Worm (Caenorhabditis elegans) whole organism, L3 larva: ENCODE measurements around the gene unc-112.

Source experiments
- R02D3.7 ChIP-seq: fragments of 150-350 bp; optimal IDR thresholded peaks from 2 replicates; lab custom pipeline; 2014; ENCODE audit warnings: missing biosample characterization, missing genetic modification characterization
- ZK546.5 ChIP-seq: sonication (generic microtip); optimal IDR thresholded peaks from 2 replicates; lab custom pipeline; 2017; ENCODE audit warnings: missing biosample characterization, missing genetic modification characterization
- aly-2 ChIP-seq: fragments of 150-350 bp; optimal IDR thresholded peaks from 2 replicates; lab custom pipeline; 2014; ENCODE audit warnings: missing biosample characterization, missing genetic modification characterization
- ceh-82 ChIP-seq: fragments of 150-350 bp; optimal IDR thresholded peaks from 2 replicates; lab custom pipeline; 2014; ENCODE audit warnings: missing biosample characterization, missing genetic modification characterization
- ceh-9 ChIP-seq: sonication (generic microtip); optimal IDR thresholded peaks from 2 replicates; lab custom pipeline; 2018; ENCODE audit warnings: missing biosample characterization, missing genetic modification characterization
- daf-12 ChIP-seq: fragments of 150-350 bp; optimal IDR thresholded peaks from 2 replicates; lab custom pipeline; 2014; ENCODE audit warnings: missing biosample characterization, missing genetic modification reagents, missing genetic modification characterization
- egl-27 ChIP-seq: sonication (generic microtip); optimal IDR thresholded peaks from 4 replicates; lab custom pipeline; 2017; ENCODE audit warnings: missing biosample characterization, missing genetic modification reagents, missing genetic modification characterization
- elt-3 ChIP-seq, 3 experiments: fragments of 150-350 bp in 1 of 3; sonication (generic microtip) in 2 of 3; optimal IDR thresholded peaks; 2 replicates in 2 of 3; 4 replicates in 1 of 3; lab custom pipeline; 2014 to 2017; ENCODE audit warnings: missing biosample characterization in 3 of 3, missing genetic modification characterization in 3 of 3
- fkh-2 ChIP-seq: fragments of 150-350 bp; optimal IDR thresholded peaks from 2 replicates; lab custom pipeline; 2014; ENCODE audit warnings: missing biosample characterization, missing genetic modification reagents, missing genetic modification characterization
- fos-1 ChIP-seq: fragments of 150-350 bp; optimal IDR thresholded peaks from 2 replicates; lab custom pipeline; 2014; ENCODE audit warnings: missing biosample characterization, missing genetic modification characterization
- hmg-11 ChIP-seq: sonication (generic microtip); optimal IDR thresholded peaks from 2 replicates; lab custom pipeline; 2016; ENCODE audit warnings: missing genetic modification characterization, missing compliant biosample characterization
- jun-1 ChIP-seq: fragments of 150-350 bp; optimal IDR thresholded peaks from 2 replicates; lab custom pipeline; 2014; ENCODE audit warnings: missing biosample characterization, missing genetic modification reagents, missing genetic modification characterization
- lin-15B ChIP-seq: fragments of 150-350 bp; optimal IDR thresholded peaks from 2 replicates; lab custom pipeline; 2014; ENCODE audit warnings: missing biosample characterization, missing genetic modification characterization
- nfya-1 ChIP-seq: sonication (generic microtip); optimal IDR thresholded peaks from 2 replicates; lab custom pipeline; 2017; ENCODE audit warnings: missing genetic modification characterization, mild to moderate bottlenecking, missing compliant biosample characterization, antibody characterized with exemption, moderate library complexity; ENCODE audit not compliant: insufficient read depth
- nhr-12 ChIP-seq: fragments of 150-350 bp; optimal IDR thresholded peaks from 2 replicates; lab custom pipeline; 2014; ENCODE audit warnings: missing biosample characterization, missing genetic modification characterization
- nhr-23 ChIP-seq: fragments of 150-350 bp; optimal IDR thresholded peaks from 2 replicates; lab custom pipeline; 2014; ENCODE audit warnings: missing biosample characterization, missing genetic modification reagents, missing genetic modification characterization
- pha-4 ChIP-seq: fragments of 150-350 bp; optimal IDR thresholded peaks from 2 replicates; lab custom pipeline; 2014; ENCODE audit warnings: missing biosample characterization, missing genetic modification reagents, missing genetic modification characterization
- skn-1 ChIP-seq: fragments of 150-350 bp; optimal IDR thresholded peaks from 2 replicates; lab custom pipeline; 2014; ENCODE audit warnings: missing biosample characterization, missing genetic modification characterization
- unc-39 ChIP-seq: sonication (generic microtip); optimal IDR thresholded peaks from 4 replicates; lab custom pipeline; 2017; ENCODE audit warnings: missing biosample characterization, missing genetic modification characterization
- zag-1 ChIP-seq: fragments of 150-350 bp; optimal IDR thresholded peaks from 2 replicates; lab custom pipeline; 2014; ENCODE audit warnings: missing biosample characterization, missing genetic modification characterization
- ztf-4 ChIP-seq: fragments of 150-350 bp; optimal IDR thresholded peaks from 2 replicates; lab custom pipeline; 2014; ENCODE audit warnings: missing biosample characterization, missing genetic modification characterization

The unc-112 gene

ce11 chrV:14645817-14646789 lies 50.4 kb downstream of the unc-112 start, which contains the start of the genes rfc-1 and pmp-3:
Gene rfc-1, minus strand, starts transcription at chrV:14645979.
Gene pmp-3, plus strand, starts transcription at chrV:14646739.
- peak; percentile 5 for TF ChIP-seq nhr-23
- TF ChIP-seq R02D3.7 (tag; lab: Kevin White, UChicago) = no peak
- TF ChIP-seq ceh-9 (tag; lab: Kevin White, UChicago) = no peak
- TF ChIP-seq zag-1 (tag; lab: Kevin White, UChicago) = no peak
- peak; percentile 9 for TF ChIP-seq nfya-1 (tag; lab: Kevin White, UChicago)
- TF ChIP-seq aly-2 = no peak
- no peak for TF ChIP-seq ceh-82 (tag; lab: Kevin White, UChicago)
- TF ChIP-seq lin-15B (tag; lab: Kevin White, UChicago) = peak; percentile 31
- TF ChIP-seq hmg-11 (tag; lab: Kevin White, UChicago) = peak; percentile 39
- TF ChIP-seq fkh-2 = no peak
- no peak for TF ChIP-seq skn-1 (tag; lab: Kevin White, UChicago)
- peak; percentile 30 for TF ChIP-seq pha-4 (tag; lab: Kevin White, UChicago)
- TF ChIP-seq daf-12 (tag; lab: Kevin White, UChicago) = no peak
- no peak for TF ChIP-seq nhr-12 (tag; lab: Kevin White, UChicago)
- no peak for TF ChIP-seq ztf-4 (tag; lab: Kevin White, UChicago)
- TF ChIP-seq egl-27 (tag; lab: Kevin White, UChicago) = no peak
- no peak for TF ChIP-seq jun-1 (tag; lab: Kevin White, UChicago)
- TF ChIP-seq fos-1 = no peak

- TF ChIP-seq unc-39 (tag; lab: Kevin White, UChicago) (no peak), ZK546.5 (tag; lab: Kevin White, UChicago) (no peak), daf-12 (tag; lab: Kevin White, UChicago) (no peak), elt-3 (tag; optimal IDR thresholded peaks at IDR 0.05; lab: Kevin White, UChicago) (no peak)
- TF ChIP-seq, all 47 proteins: peak for 0
Measured at ce11 chrV:14642016-14642415, 54.4 kb downstream of the unc-112 start.
